Worm (Caenorhabditis elegans) whole organism, young adult: ENCODE measurements around the gene Y69A2AR.24.

Experiments used
- lsl-1 ChIP-seq: fragments of 200-800 bp; sonication (Bioruptor generic); optimal IDR thresholded peaks from 2 replicates; lab custom pipeline; 2018; ENCODE audit warnings: mild to moderate bottlenecking, missing genetic modification characterization, moderate library complexity, missing compliant biosample characterization
- pha-4 ChIP-seq: fragments of 150-350 bp; sonication (generic microtip); optimal IDR thresholded peaks from 2 replicates; lab custom pipeline; 2014; ENCODE audit warnings: missing biosample characterization, missing genetic modification reagents, missing genetic modification characterization
- snpc-4 ChIP-seq, 5 experiments: fragments of 150-350 bp in 1 of 5; sonication (generic microtip) in 4 of 5; optimal IDR thresholded peaks; 2 replicates each; lab custom pipeline; 2014 to 2018; ENCODE audit warnings: missing genetic modification characterization in 5 of 5, missing biosample characterization in 3 of 5, antibody characterized with exemption in 2 of 5, mild to moderate bottlenecking in 2 of 5, missing compliant biosample characterization in 2 of 5, missing genotype in 2 of 5, moderate library complexity in 2 of 5, missing genetic modification reagents in 1 of 5

DNA sequence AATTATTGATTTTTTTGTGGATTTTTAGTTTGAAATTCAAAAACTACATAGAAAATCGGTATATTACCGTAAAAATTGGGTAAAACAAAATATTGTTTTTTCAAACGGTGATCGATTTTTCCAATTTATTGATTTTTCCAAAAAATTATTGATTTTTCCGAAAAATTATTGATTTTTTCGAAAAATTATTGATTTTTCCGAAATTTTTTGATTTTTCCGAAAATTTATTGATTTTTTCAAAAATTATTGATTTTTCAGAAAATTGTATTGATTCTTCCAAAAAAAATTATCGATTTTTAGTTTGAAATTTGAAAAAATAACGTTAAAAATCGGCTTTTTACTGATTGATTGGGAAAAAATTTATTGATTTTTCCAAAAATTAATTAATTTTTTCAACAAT is 15.1 kb downstream of the Y69A2AR.24 start:
- no peak for TF ChIP-seq snpc-4 (GFP tag; optimal IDR thresholded peaks at IDR 0.05; lab: Kevin White, UChicago)
- TF ChIP-seq snpc-4 (tag; optimal IDR thresholded peaks at IDR 0.05; lab: Kevin White, UChicago) = no peak
- no peak for TF ChIP-seq lsl-1 (GFP tag; lab: Kevin White, UChicago)
- TF ChIP-seq pha-4 = no peak
